Fruit fly (Drosophila melanogaster) whole organism, pupa: ENCODE measurements around the gene IFT46.

Experiments
- CG10348 ChIP-seq: fragments of 200-800 bp; sonication (Bioruptor generic); IDR thresholded peaks from 2 replicates; pipeline ENCODE4 v1.3.6; 2022; ENCODE audit warnings: missing biosample characterization, missing genetic modification characterization
- CG12605 ChIP-seq: fragments of 200-800 bp; sonication (Bioruptor generic); IDR thresholded peaks from 2 replicates; pipeline ENCODE4 v1.3.6; 2022; ENCODE audit warnings: missing biosample characterization, missing genetic modification characterization
- CG13204 ChIP-seq: fragments of 200-800 bp; sonication (Bioruptor generic); optimal IDR thresholded peaks from 2 replicates; lab custom pipeline; 2018; ENCODE audit warnings: missing biosample characterization, mild to moderate bottlenecking, missing genetic modification characterization, moderate library complexity
- CG14655 ChIP-seq: fragments of 200-800 bp; sonication (Bioruptor generic); optimal IDR thresholded peaks from 3 replicates; lab custom pipeline; 2017; ENCODE audit warnings: mild to moderate bottlenecking, missing biosample characterization, missing genetic modification reagents, missing genetic modification characterization
- CG15710 ChIP-seq: fragments of 200-800 bp; sonication (Bioruptor generic); optimal IDR thresholded peaks from 2 replicates; lab custom pipeline; 2018; ENCODE audit warnings: missing biosample characterization, mild to moderate bottlenecking, missing genetic modification characterization, moderate library complexity
- CG17806 ChIP-seq: fragments of 200-800 bp; sonication (Bioruptor generic); optimal IDR thresholded peaks from 2 replicates; lab custom pipeline; 2018; ENCODE audit warnings: missing biosample characterization, mild to moderate bottlenecking, missing genetic modification characterization, moderate library complexity
- CG32121 ChIP-seq: fragments of 200-800 bp; sonication (Bioruptor generic); IDR thresholded peaks from 2 replicates; pipeline ENCODE4 v1.3.6; 2022; ENCODE audit warnings: missing biosample characterization, missing genetic modification characterization
- CG34367 ChIP-seq: fragments of 200-800 bp; sonication (Bioruptor generic); optimal IDR thresholded peaks from 2 replicates; lab custom pipeline; 2018; ENCODE audit warnings: missing biosample characterization, mild to moderate bottlenecking, missing genetic modification characterization
- CG8301 ChIP-seq: fragments of 200-800 bp; sonication (Bioruptor generic); optimal IDR thresholded peaks from 2 replicates; lab custom pipeline; 2018; ENCODE audit warnings: missing biosample characterization, mild to moderate bottlenecking, missing genetic modification characterization
- Pif1B ChIP-seq: fragments of 200-800 bp; sonication (Bioruptor generic); optimal IDR thresholded peaks from 3 replicates; lab custom pipeline; 2016; ENCODE audit warnings: missing biosample characterization, missing genetic modification characterization
- Snoo ChIP-seq: fragments of 200-800 bp; sonication (Bioruptor generic); optimal IDR thresholded peaks from 3 replicates; lab custom pipeline; 2017; ENCODE audit warnings: missing biosample characterization, mild to moderate bottlenecking, missing genetic modification characterization, inconsistent platforms
- fd96Ca ChIP-seq: fragments of 200-800 bp; sonication (Bioruptor generic); IDR thresholded peaks from 3 replicates; pipeline ENCODE4 v1.3.6; 2022; ENCODE audit warnings: missing biosample characterization, missing genetic modification characterization
- gl ChIP-seq: fragments of 200-800 bp; sonication (Bioruptor generic); optimal IDR thresholded peaks from 2 replicates; lab custom pipeline; 2018; ENCODE audit warnings: missing biosample characterization, mild to moderate bottlenecking, missing genetic modification characterization

DNA sequence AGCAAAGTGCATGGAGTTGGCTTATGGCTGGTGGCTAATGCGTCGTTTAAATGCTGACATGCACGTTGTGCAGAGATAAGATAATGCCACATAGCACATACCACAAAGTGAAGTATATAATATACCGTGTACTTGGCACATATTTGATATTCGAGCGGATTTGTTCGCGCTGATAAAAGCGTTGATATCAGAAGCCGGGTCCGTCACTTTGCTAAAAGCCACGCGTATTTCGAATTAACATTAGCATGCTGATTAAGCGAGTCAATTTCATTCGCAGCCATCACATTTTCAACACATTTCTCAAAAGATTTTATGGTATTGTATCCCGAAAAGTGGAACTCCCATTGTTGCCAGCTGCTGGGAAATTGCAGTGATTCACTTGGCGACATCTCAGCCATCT is 47.2 kb downstream of the IFT46 start:
- TF ChIP-seq CG12605 (GFP tag; lab: Robert Waterston, UW) (no peak), CG13204 (GFP tag; lab: Kevin White, UChicago) (no peak), fd96Ca (GFP tag; lab: Robert Waterston, UW) (no peak), gl (tag; lab: Kevin White, UChicago) (no peak), CG15710 (tag; lab: Kevin White, UChicago) (no peak), CG10348 (GFP tag; lab: Robert Waterston, UW) (no peak), CG17806 (tag; lab: Kevin White, UChicago) (no peak), Pif1B (GFP tag; lab: Kevin White, UChicago) (no peak), Snoo (tag; lab: Kevin White, UChicago) (no peak), CG32121 (no peak), CG8301 (no peak), CG34367 (tag; lab: Kevin White, UChicago) (no peak), CG14655 (GFP tag; lab: Kevin White, UChicago) (no peak)
